Worm (Caenorhabditis elegans) whole organism, L1 larva: Measurements from ENCODE around the gene T21E8.5.

Experiments
- C34B4.2 ChIP-seq: sonication (generic microtip); optimal IDR thresholded peaks from 2 replicates; lab custom pipeline; 2017; ENCODE audit warnings: mild to moderate bottlenecking, missing genetic modification characterization, missing compliant biosample characterization
- F16B12.6 ChIP-seq: fragments of 150-350 bp; optimal IDR thresholded peaks from 2 replicates; lab custom pipeline; 2014; ENCODE audit warnings: missing biosample characterization, missing genetic modification characterization
- aly-2 ChIP-seq: fragments of 150-350 bp; optimal IDR thresholded peaks from 2 replicates; lab custom pipeline; 2014; ENCODE audit warnings: missing biosample characterization, missing genetic modification characterization
- ceh-63 ChIP-seq: fragments of 200-800 bp; sonication (Bioruptor generic); optimal IDR thresholded peaks from 2 replicates; lab custom pipeline; 2018; ENCODE audit warnings: mild to moderate bottlenecking, missing genetic modification characterization, missing compliant biosample characterization
- ces-1 ChIP-seq: fragments of 150-350 bp; optimal IDR thresholded peaks from 2 replicates; lab custom pipeline; 2014; ENCODE audit warnings: missing biosample characterization, missing genetic modification reagents, missing genetic modification characterization
- dpl-1 ChIP-seq, 3 experiments: fragments of 150-350 bp in 2 of 3; sonication (generic microtip) in 1 of 3; optimal IDR thresholded peaks; 2 replicates each; lab custom pipeline; 2014 to 2017; ENCODE audit warnings: missing biosample characterization in 3 of 3, missing genetic modification characterization in 3 of 3, missing genetic modification reagents in 3 of 3
- dsc-1 ChIP-seq: sonication (generic microtip); optimal IDR thresholded peaks from 2 replicates; lab custom pipeline; 2016; ENCODE audit warnings: mild to moderate bottlenecking, missing genetic modification characterization, missing compliant biosample characterization
- efl-1 ChIP-seq, 4 experiments: fragments of 150-350 bp; optimal IDR thresholded peaks in 3 of 4; peaks in 1 of 4; 1 replicate in 1 of 4; 2 replicates in 3 of 4; lab custom pipeline; 2014; ENCODE audit warnings: missing biosample characterization in 2 of 4, missing genetic modification characterization in 2 of 4, missing genetic modification reagents in 2 of 4
- efl-3 ChIP-seq: fragments of 200-800 bp; sonication (Bioruptor generic); optimal IDR thresholded peaks from 2 replicates; lab custom pipeline; 2018; ENCODE audit warnings: mild to moderate bottlenecking, missing genetic modification characterization, missing compliant biosample characterization
- elt-2 ChIP-seq: sonication (generic microtip); optimal IDR thresholded peaks from 2 replicates; lab custom pipeline; 2016; ENCODE audit warnings: missing genetic modification characterization, mild to moderate bottlenecking, inconsistent platforms, missing compliant biosample characterization, missing genetic modification reagents
- fkh-8 ChIP-seq: sonication (generic microtip); optimal IDR thresholded peaks from 2 replicates; lab custom pipeline; 2016; ENCODE audit warnings: mild to moderate bottlenecking, missing genetic modification characterization, missing compliant biosample characterization
- grh-1 ChIP-seq: fragments of 200-800 bp; sonication (Bioruptor generic); IDR thresholded peaks from 2 replicates; pipeline ENCODE4 v1.3.6; 2022; ENCODE audit warnings: missing genetic modification reagents, missing genetic modification characterization, missing compliant biosample characterization
- isw-1 ChIP-seq: fragments of 200-800 bp; sonication (Bioruptor generic); IDR thresholded peaks from 2 replicates; pipeline ENCODE4 v1.3.6; 2022; ENCODE audit warnings: missing genetic modification characterization, missing compliant biosample characterization
- jun-1 ChIP-seq: fragments of 150-350 bp; optimal IDR thresholded peaks from 2 replicates; lab custom pipeline; 2014; ENCODE audit warnings: missing biosample characterization, missing genetic modification reagents, missing genetic modification characterization
- lin-35 ChIP-seq, 2 experiments: fragments of 150-350 bp; optimal IDR thresholded peaks; 2 replicates each; lab custom pipeline; 2014; ENCODE audit warnings: missing biosample characterization in 2 of 2, missing genetic modification characterization in 2 of 2, missing genetic modification reagents in 2 of 2
- lir-3 ChIP-seq: sonication (generic microtip); optimal IDR thresholded peaks from 2 replicates; lab custom pipeline; 2016; ENCODE audit warnings: mild to moderate bottlenecking, missing genetic modification characterization, moderate library complexity, missing compliant biosample characterization; ENCODE audit not compliant: poor library complexity
- mdl-1 ChIP-seq, 2 experiments: fragments of 150-350 bp; optimal IDR thresholded peaks; 2 replicates each; lab custom pipeline; 2014 to 2017; ENCODE audit warnings: missing biosample characterization in 2 of 2, missing genetic modification characterization in 2 of 2, inconsistent platforms in 1 of 2
- nhr-19 ChIP-seq: fragments of 200-800 bp; sonication (Bioruptor generic); conservative IDR thresholded peaks from 2 replicates; pipeline ENCODE4 v1.3.6; 2022; ENCODE audit warnings: missing genetic modification characterization, missing compliant biosample characterization
- nhr-90 ChIP-seq: sonication (generic microtip); optimal IDR thresholded peaks from 2 replicates; lab custom pipeline; 2016; ENCODE audit warnings: mild to moderate bottlenecking, missing genetic modification characterization, missing compliant biosample characterization; ENCODE audit not compliant: poor library complexity
- rnt-1 ChIP-seq: sonication (generic microtip); optimal IDR thresholded peaks from 2 replicates; lab custom pipeline; 2016; ENCODE audit warnings: mild to moderate bottlenecking, missing genetic modification characterization, moderate library complexity, missing compliant biosample characterization
- skn-1 ChIP-seq: fragments of 150-350 bp; optimal IDR thresholded peaks from 2 replicates; lab custom pipeline; 2014; ENCODE audit warnings: missing biosample characterization, missing genetic modification characterization
- snpc-4 ChIP-seq: fragments of 150-350 bp; optimal IDR thresholded peaks from 2 replicates; lab custom pipeline; 2014; ENCODE audit warnings: missing biosample characterization, missing genetic modification characterization
- sox-4 ChIP-seq: sonication (generic microtip); optimal IDR thresholded peaks from 2 replicates; lab custom pipeline; 2016; ENCODE audit warnings: missing genetic modification characterization, missing compliant biosample characterization
- sptf-1 ChIP-seq: fragments of 150-350 bp; optimal IDR thresholded peaks from 2 replicates; lab custom pipeline; 2014; ENCODE audit warnings: missing biosample characterization, missing genetic modification characterization
- unc-130 ChIP-seq: fragments of 150-350 bp; optimal IDR thresholded peaks from 2 replicates; lab custom pipeline; 2017; ENCODE audit warnings: missing biosample characterization, missing genetic modification characterization, inconsistent platforms
- unc-30 ChIP-seq: sonication (generic microtip); optimal IDR thresholded peaks from 2 replicates; lab custom pipeline; 2017; ENCODE audit warnings: missing biosample characterization, missing genetic modification characterization
- unc-86 ChIP-seq: sonication (generic microtip); optimal IDR thresholded peaks from 2 replicates; lab custom pipeline; 2016; ENCODE audit warnings: missing genetic modification characterization, missing compliant biosample characterization
- zip-4 ChIP-seq: fragments of 200-800 bp; sonication (Bioruptor generic); optimal IDR thresholded peaks from 2 replicates; lab custom pipeline; 2018; ENCODE audit warnings: mild to moderate bottlenecking, missing genetic modification characterization, moderate library complexity, missing compliant biosample characterization
- ztf-11 ChIP-seq, 2 experiments: sonication (generic microtip); optimal IDR thresholded peaks; 2 replicates each; lab custom pipeline; 2016 to 2017; ENCODE audit warnings: missing genetic modification characterization in 2 of 2, missing biosample characterization in 1 of 2, missing compliant biosample characterization in 1 of 2
- ztf-4 ChIP-seq: fragments of 150-350 bp; optimal IDR thresholded peaks from 2 replicates; lab custom pipeline; 2014; ENCODE audit warnings: missing biosample characterization, missing genetic modification characterization

T21E8.5 gene

ce11 chrX:10885872-10886271 lies at the start of gene T21E8.5:
T21E8.5 (plus strand) TSS chrX:10886172.
- TF ChIP-seq nhr-19 (GFP tag; lab: Robert Waterston, UW) (no peak), efl-3 (no peak), dsc-1 (tag; lab: Kevin White, UChicago) (no peak), jun-1 (tag; lab: Kevin White, UChicago) (no peak), C34B4.2 (tag; lab: Kevin White, UChicago) (no peak), sox-4 (tag; lab: Kevin White, UChicago) (no peak), aly-2 (tag; lab: Kevin White, UChicago) (no peak), elt-2 (tag; lab: Kevin White, UChicago) (no peak)
- TF ChIP-seq, all 84 proteins: peak for 0

ce11 chrX:10837609-10838008 lies 48.4 kb upstream of the T21E8.5 start:
- TF ChIP-seq sptf-1 (tag; lab: Kevin White, UChicago) (no peak), skn-1 (tag; lab: Kevin White, UChicago) (no peak), efl-1 (optimal IDR thresholded peaks at IDR 0.05; lab: Kevin White, UChicago) (no peak), efl-1 (GFP tag; optimal IDR thresholded peaks at IDR 0.05 in 1 of 2; lab: Kevin White, UChicago) (peak in 1 of 2 experiments; percentile 79), ces-1 (no peak), dsc-1 (tag; lab: Kevin White, UChicago) (peak; percentile 62)

ce11 chrX:10838550-10838949 lies 47.4 kb upstream of the T21E8.5 start, which contains the start of gene plc-1:
plc-1 (minus strand) TSS chrX:10838650.
- no peak for TF ChIP-seq ztf-4 (tag; lab: Kevin White, UChicago)
- peak; percentile 42 for TF ChIP-seq unc-86 (tag; lab: Kevin White, UChicago)
- TF ChIP-seq F16B12.6 (tag; lab: Kevin White, UChicago): no peak

ce11 chrX:10844137-10844536 lies 41.8 kb upstream of the T21E8.5 start:
- TF ChIP-seq grh-1 (GFP tag; lab: Robert Waterston, UW) (no peak), sptf-1 (tag; lab: Kevin White, UChicago) (no peak), elt-2 (tag; lab: Kevin White, UChicago) (peak; percentile 27), snpc-4 (tag; lab: Kevin White, UChicago) (no peak), ceh-63 (GFP tag; lab: Kevin White, UChicago) (no peak)
- TF ChIP-seq, all 84 proteins: peak for 1

ce11 chrX:10844602-10845354 lies 41.2 kb upstream of the T21E8.5 start, which contains the start of gene C05A9.2:
C05A9.2 (minus strand) TSS chrX:10844674.
- TF ChIP-seq isw-1: no peak
- TF ChIP-seq lin-35 (GFP tag; optimal IDR thresholded peaks at IDR 0.05; lab: Kevin White, UChicago): no peak
- TF ChIP-seq aly-2 (tag; lab: Kevin White, UChicago): no peak
- TF ChIP-seq fkh-8 (tag; lab: Kevin White, UChicago): no peak
- no peak for TF ChIP-seq nhr-90
- TF ChIP-seq lir-3: no peak
- TF ChIP-seq sox-4 (tag; lab: Kevin White, UChicago): no peak
- TF ChIP-seq zip-4 (GFP tag; lab: Kevin White, UChicago): no peak
- TF ChIP-seq unc-130 (tag; lab: Kevin White, UChicago): no peak
- no peak for TF ChIP-seq unc-30 (tag; lab: Kevin White, UChicago)
- TF ChIP-seq grh-1 (GFP tag; lab: Robert Waterston, UW): no peak
- no peak for TF ChIP-seq dsc-1 (tag; lab: Kevin White, UChicago)
- TF ChIP-seq dpl-1 (GFP tag; optimal IDR thresholded peaks at IDR 0.05; lab: Kevin White, UChicago): no peak
- TF ChIP-seq sptf-1 (tag; lab: Kevin White, UChicago): no peak
- TF ChIP-seq ztf-11 (tag; optimal IDR thresholded peaks at IDR 0.05; lab: Kevin White, UChicago): no peak
- TF ChIP-seq mdl-1 (tag; optimal IDR thresholded peaks at IDR 0.05; lab: Kevin White, UChicago): no peak
- no peak for TF ChIP-seq rnt-1 (tag; lab: Kevin White, UChicago)
